Worm (Caenorhabditis elegans) whole organism, L4/young adult: ENCODE data around the gene D2062.5.

Experiments
- W03F9.2 ChIP-seq: fragments of 150-350 bp; optimal IDR thresholded peaks from 2 replicates; lab custom pipeline; 2014; ENCODE audit warnings: missing biosample characterization, missing genetic modification characterization
- dao-5 ChIP-seq: sonication (generic microtip); optimal IDR thresholded peaks from 2 replicates; lab custom pipeline; 2016; ENCODE audit warnings: missing genotype, missing genetic modification characterization, moderate library complexity, missing compliant biosample characterization
- him-1 ChIP-seq: sonication (generic microtip); optimal IDR thresholded peaks from 2 replicates; lab custom pipeline; 2016; ENCODE audit warnings: missing genotype, missing genetic modification reagents, missing genetic modification characterization, missing compliant biosample characterization

- TF ChIP-seq him-1 (tag; lab: Kevin White, UChicago) (no peak), W03F9.2 (tag; lab: Kevin White, UChicago) (no peak), dao-5 (tag; lab: Kevin White, UChicago) (no peak)
Measured at ce11 chrII:2578216-2578615, 44.4 kb upstream of the D2062.5 start.
